Fruit fly (Drosophila melanogaster): ENCODE data around the gene qtc.

DNA sequence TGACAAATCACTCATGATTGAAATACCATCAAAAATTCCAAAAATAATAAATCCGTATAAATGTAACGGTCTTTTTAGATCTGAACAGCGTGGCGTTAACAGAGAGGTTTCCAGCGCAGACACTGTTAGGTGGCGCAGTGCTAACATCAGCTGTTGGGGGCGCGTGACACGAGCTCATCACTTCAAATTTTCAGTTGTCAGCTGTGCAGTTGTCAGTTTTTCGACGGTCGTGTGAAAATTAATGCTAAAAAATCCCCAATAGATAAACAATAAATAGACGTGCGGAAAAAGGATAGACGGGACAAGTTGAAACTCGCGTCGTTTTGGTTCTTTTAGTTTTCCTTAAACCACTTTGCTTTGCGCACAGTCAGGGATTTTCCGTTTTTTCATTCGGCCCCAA is 35.6 kb downstream of the qtc start, which contains the start of gene CG4230:
- TF ChIP-seq Dif (GFP tag; optimal IDR thresholded peaks at IDR 0.05; ENCODE audit: partially characterized antibody) (no peak), psq (GFP tag; optimal IDR thresholded peaks at IDR 0.05) (no peak), sage (GFP tag; optimal IDR thresholded peaks at IDR 0.05) (no peak), woc (GFP tag; optimal IDR thresholded peaks at IDR 0.05) (no peak), sv (GFP tag; optimal IDR thresholded peaks at IDR 0.05) (no peak), h (GFP tag; optimal IDR thresholded peaks at IDR 0.05) (no peak), Hr83 (GFP tag; optimal IDR thresholded peaks at IDR 0.05; ENCODE audit: poor library complexity, severe bottlenecking) (peak; percentile 1), Abd-B (GFP tag; optimal IDR thresholded peaks at IDR 0.05) (no peak), Dfd (GFP tag; optimal IDR thresholded peaks at IDR 0.05) (no peak), dsf (GFP tag; optimal IDR thresholded peaks at IDR 0.05; ENCODE audit: borderline replicate concordance) (no peak), br (GFP tag; optimal IDR thresholded peaks at IDR 0.05) (no peak), Myc (optimal IDR thresholded peaks at IDR 0.05) (no peak), Vsx2 (GFP tag; optimal IDR thresholded peaks at IDR 0.05; ENCODE audit: partially characterized antibody) (no peak), fru (GFP tag; optimal IDR thresholded peaks at IDR 0.05) (no peak)

Data from whole organism, wandering third instar larva.